Fruit fly (Drosophila melanogaster) whole organism, wandering third instar larva: ENCODE results near the gene tfc.
A peak's percentile ranks its signal among the peaks of the same experiment; 100 is the strongest.

Experiments used
- OdsH ChIP-seq: fragments of 200-800 bp; sonication (Bioruptor generic); optimal IDR thresholded peaks from 2 replicates; lab custom pipeline; 2016; ENCODE audit warnings: missing biosample characterization, mild to moderate bottlenecking, missing genetic modification characterization
- Rel ChIP-seq, 2 experiments: fragments of 200-800 bp; sonication (Bioruptor generic) in 1 of 2; optimal IDR thresholded peaks; 2 replicates in 1 of 2; 3 replicates in 1 of 2; lab custom pipeline; 2016 to 2019; ENCODE audit warnings: mild to moderate bottlenecking in 2 of 2, missing biosample characterization in 2 of 2, missing genetic modification characterization in 2 of 2, moderate library complexity in 1 of 2
- ey ChIP-seq: fragments of 200-800 bp; sonication (Bioruptor generic); optimal IDR thresholded peaks from 2 replicates; lab custom pipeline; 2016; ENCODE audit warnings: missing biosample characterization, missing genetic modification characterization
- pan ChIP-seq: fragments of >200 bp; optimal IDR thresholded peaks from 2 replicates; lab custom pipeline; 2017
- tai ChIP-seq: sonication (Bioruptor generic); optimal IDR thresholded peaks from 2 replicates; lab custom pipeline; 2016; ENCODE audit warnings: missing biosample characterization, missing genetic modification characterization

DNA sequence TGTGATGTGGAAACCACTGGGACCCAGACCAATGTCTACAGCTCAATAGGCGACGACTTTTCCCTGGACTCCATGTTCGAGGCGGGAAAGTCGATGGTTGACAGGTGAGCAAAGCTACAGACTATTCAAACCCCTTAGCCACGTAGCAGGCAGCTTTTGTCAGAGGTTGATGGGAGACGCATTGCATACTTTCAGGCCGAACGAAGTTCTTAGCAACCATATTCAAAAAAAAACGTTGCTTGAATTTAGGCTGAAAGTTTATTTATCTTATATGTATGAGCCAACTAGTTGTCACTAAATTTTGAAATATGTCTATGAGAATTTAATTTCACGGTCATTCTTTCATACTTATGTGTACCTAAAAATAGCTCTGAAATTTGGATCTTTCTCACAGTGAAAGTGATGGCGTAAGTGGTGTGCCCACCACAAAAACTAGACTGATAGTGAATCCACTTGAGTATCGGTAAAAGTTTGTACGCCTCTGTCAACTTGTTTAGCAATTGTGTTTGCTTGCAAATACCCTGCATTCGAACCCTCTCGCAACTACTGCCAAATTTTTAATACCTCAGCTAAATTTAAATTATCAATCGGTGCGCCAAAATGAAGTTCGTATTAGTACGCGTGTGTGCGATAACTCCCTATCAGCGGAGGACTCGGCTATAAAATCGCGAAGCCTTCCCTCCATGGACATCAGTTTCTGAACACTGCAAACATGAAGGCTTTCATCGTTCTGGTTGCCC lies 49.4 kb upstream of the tfc start, which contains the start of gene LysB:
- TF ChIP-seq Rel (GFP tag; optimal IDR thresholded peaks at IDR 0.05; lab: Kevin White, UChicago) (no peak), Rel (tag; optimal IDR thresholded peaks at IDR 0.05; lab: Kevin White, UChicago) (peak; percentile 18), OdsH (GFP tag; lab: Kevin White, UChicago) (no peak), ey (GFP tag; lab: Kevin White, UChicago) (no peak), pan (lab: Kevin White, UChicago) (no peak), tai (no peak)
